Worm (Caenorhabditis elegans) whole organism, midembryonic: ENCODE measurements around the gene F40F4.7.

Source experiments
- T22C8.4 ChIP-seq: fragments of 200-800 bp; sonication (Bioruptor generic); IDR thresholded peaks from 2 replicates; pipeline ENCODE4 v1.3.6; 2022; ENCODE audit warnings: missing genetic modification characterization, missing compliant biosample characterization
- cog-1 ChIP-seq: sonication (generic microtip); optimal IDR thresholded peaks from 2 replicates; lab custom pipeline; 2016; ENCODE audit warnings: missing genetic modification characterization, missing compliant biosample characterization
- flt-1 ChIP-seq: fragments of 200-800 bp; sonication (Bioruptor generic); IDR thresholded peaks from 2 replicates; pipeline ENCODE4 v1.3.6; 2022; ENCODE audit warnings: missing genetic modification characterization, missing compliant biosample characterization
- klf-2 ChIP-seq: fragments of 200-800 bp; sonication (Bioruptor generic); conservative IDR thresholded peaks from 2 replicates; pipeline ENCODE4 v1.3.6; 2022; ENCODE audit warnings: missing genetic modification reagents, missing genetic modification characterization, missing compliant biosample characterization
- med-1 ChIP-seq: sonication (generic microtip); optimal IDR thresholded peaks from 2 replicates; lab custom pipeline; 2017; ENCODE audit warnings: missing genetic modification characterization, mild to moderate bottlenecking, missing compliant biosample characterization, antibody characterized with exemption, missing genetic modification reagents; ENCODE audit not compliant: insufficient read depth
- ref-1 ChIP-seq: fragments of 200-800 bp; sonication (Bioruptor generic); conservative IDR thresholded peaks from 2 replicates; pipeline ENCODE4 v1.3.6; 2022; ENCODE audit warnings: missing genetic modification reagents, missing genetic modification characterization, missing compliant biosample characterization
- tab-1 ChIP-seq: fragments of 200-800 bp; sonication (Bioruptor generic); IDR thresholded peaks from 2 replicates; pipeline ENCODE4 v1.3.6; 2022; ENCODE audit warnings: missing genetic modification characterization, missing compliant biosample characterization
- ztf-23 ChIP-seq: fragments of 200-800 bp; sonication (Bioruptor generic); IDR thresholded peaks from 2 replicates; pipeline ENCODE4 v1.3.6; 2022; ENCODE audit warnings: missing genetic modification reagents, missing genetic modification characterization, missing compliant biosample characterization
- ztf-29 ChIP-seq: fragments of 200-800 bp; sonication (Bioruptor generic); IDR thresholded peaks from 2 replicates; pipeline ENCODE4 v1.3.6; 2022; ENCODE audit warnings: missing genetic modification reagents, missing genetic modification characterization, missing compliant biosample characterization

Gene F40F4.7

DNA sequence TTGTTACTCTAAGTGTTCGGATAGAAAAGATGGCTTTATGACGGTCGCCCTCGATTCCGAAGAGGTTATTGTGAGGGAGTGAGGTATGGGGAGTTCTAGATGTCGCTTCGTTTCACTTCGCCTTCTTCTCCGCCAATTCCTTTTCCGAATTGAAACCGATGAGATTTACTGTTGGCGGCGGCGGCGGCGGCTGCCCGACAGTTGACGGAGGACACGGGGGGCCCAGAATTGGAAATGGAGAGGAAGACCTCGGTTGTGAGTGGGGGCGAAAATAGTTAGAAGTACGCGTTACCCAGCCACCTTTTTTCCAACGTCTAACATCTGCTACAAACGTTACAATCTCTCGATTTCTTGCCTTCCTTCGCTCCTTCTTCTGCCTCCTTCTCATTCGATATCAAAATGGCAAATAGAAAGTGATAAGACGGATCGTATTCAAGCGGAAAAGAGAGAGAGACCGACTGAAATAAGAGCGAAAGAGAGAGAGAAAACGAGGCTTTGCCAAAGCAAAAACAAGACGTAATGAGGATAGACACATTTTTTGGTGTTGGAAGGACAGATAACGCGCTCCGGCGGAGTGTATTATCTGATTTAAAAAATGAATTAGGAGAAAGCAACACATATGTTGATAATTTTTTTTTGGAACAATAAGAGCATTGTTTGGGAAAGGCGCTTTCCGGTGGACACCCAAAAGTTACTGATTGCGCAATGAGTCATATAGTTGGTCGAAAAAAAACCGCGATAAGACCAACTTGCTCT lies 27.5 kb downstream of the F40F4.7 start:
- TF ChIP-seq ztf-23 (GFP tag; lab: Robert Waterston, UW) (0 out of 2 replicates have a peak, but pooled peaks have one; percentile 13), ref-1 (no peak)

DNA sequence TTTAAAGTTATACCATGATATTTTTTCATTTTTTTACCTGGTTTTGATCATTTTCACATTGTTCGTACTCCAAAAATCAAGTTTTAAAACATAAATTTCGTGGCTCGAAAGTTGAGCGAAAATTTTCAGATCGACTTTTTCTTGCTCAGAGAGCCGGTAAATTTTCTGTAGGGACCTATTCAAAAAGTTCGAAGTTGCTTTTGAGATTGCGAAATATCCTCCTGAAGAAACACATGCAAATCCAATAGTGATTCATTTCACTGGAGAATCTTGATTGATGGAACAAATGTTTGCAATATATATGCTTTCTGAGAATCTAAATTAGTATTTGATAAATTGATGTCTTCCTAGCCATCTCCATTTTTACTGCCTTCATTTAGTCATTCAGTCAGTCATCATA lies 29.0 kb downstream of the F40F4.7 start:
- TF ChIP-seq T22C8.4 (GFP tag; lab: Robert Waterston, UW) (no peak), ztf-23 (GFP tag; lab: Robert Waterston, UW) (no peak), tab-1 (no peak), med-1 (GFP tag; lab: Kevin White, UChicago) (no peak), ref-1 (no peak), flt-1 (GFP tag; lab: Robert Waterston, UW) (no peak), cog-1 (no peak), klf-2 (GFP tag; lab: Robert Waterston, UW) (no peak), ztf-29 (GFP tag; lab: Robert Waterston, UW) (no peak)

DNA sequence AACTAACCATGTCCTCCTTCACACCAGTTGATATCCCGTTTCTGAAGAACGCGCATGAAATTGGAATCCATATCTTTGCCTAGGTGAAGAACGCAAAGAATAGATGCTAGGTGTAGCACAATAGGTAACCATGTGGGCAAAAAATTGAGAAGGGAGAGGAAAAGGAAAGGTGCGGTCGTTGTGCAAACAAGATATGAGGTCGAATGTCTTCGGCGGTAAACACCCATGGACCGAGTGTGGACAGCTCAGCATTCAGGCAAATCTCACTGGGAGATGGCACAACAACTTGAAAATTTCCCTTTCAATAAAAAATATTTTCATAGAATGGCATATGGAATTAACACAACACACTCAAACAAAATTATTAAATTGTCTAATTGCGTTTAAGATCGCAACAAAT lies 36.2 kb downstream of the F40F4.7 start, which contains the start of gene F28B4.4:
F28B4.4 (minus strand) TSS at position 101 of the 400 bp plus-strand sequence.
- TF ChIP-seq ztf-23 (GFP tag; lab: Robert Waterston, UW) (no peak), klf-2 (GFP tag; lab: Robert Waterston, UW) (no peak), ztf-29 (GFP tag; lab: Robert Waterston, UW) (no peak), ref-1 (no peak), flt-1 (GFP tag; lab: Robert Waterston, UW) (no peak), tab-1 (no peak), med-1 (GFP tag; lab: Kevin White, UChicago) (no peak), cog-1 (no peak), T22C8.4 (GFP tag; lab: Robert Waterston, UW) (no peak)

DNA sequence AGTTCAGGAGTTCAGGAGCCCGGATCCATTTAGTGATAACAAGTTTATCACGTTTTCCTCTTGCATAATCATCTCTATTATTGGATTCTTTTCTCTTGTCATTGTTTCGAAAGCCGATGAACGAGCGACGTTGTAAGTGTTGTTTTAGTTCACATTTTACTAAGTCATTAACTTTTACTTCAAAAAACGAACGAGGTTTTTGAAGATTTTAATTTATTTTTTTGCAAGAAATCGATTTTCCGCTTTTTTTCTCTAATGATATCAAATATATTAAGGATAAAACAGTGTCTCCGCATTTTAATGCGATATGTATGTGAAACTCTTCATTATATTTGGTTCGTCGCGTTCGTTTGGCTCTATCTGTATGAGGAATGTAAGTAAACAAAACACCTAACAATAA lies 41.0 kb downstream of the F40F4.7 start, which contains the start of gene F28B4.1:
F28B4.1 (plus strand) TSS at position 301 of the 400 bp plus-strand sequence.
- TF ChIP-seq klf-2 (GFP tag; lab: Robert Waterston, UW) (no peak), tab-1 (no peak), cog-1 (no peak), T22C8.4 (GFP tag; lab: Robert Waterston, UW) (no peak), ref-1 (no peak), flt-1 (GFP tag; lab: Robert Waterston, UW) (no peak), ztf-23 (GFP tag; lab: Robert Waterston, UW) (no peak), med-1 (GFP tag; lab: Kevin White, UChicago) (no peak), ztf-29 (GFP tag; lab: Robert Waterston, UW) (no peak)

DNA sequence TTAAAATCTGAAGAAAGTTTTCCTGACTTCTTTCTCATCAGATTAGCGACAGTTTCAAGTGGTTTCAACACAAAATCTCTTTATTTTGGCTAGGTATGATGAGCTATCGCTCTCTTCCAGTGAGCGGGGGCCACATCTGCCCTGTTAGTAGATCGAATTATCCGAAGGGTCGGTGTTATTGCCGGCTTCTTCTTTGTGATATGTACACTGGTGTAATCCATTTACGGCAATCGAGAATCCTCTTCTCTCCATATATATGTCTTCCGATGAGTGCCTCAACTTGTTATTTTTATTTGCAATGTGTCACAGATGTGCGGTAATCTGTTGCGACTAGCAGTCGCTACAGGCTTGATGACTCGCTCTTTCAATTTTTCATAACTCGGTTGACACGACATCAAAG lies 43.4 kb downstream of the F40F4.7 start:
- TF ChIP-seq klf-2 (GFP tag; lab: Robert Waterston, UW) (no peak), med-1 (GFP tag; lab: Kevin White, UChicago) (no peak)

DNA sequence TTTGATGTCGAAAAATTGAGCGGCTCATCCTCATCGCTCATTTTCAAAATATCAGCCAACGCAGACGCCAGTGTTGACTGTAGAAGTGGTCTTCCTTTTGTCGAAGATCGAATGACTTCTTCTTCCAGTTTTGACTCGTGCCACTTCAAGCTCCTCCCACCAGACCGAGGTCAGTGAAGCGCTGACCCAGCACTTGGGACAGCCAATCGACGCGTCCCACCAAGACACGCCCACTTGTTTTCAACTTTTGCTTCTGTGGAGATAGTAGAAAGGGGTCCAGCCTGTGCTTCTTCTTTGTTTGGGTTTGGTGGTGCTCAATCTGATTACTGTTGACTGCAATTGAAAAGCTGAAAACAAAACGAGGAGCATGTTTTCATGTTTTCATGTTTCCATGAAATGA lies 46.5 kb downstream of the F40F4.7 start, which contains the start of gene fax-1:
fax-1 (minus strand) TSS at position 101 of the 400 bp plus-strand sequence.
- TF ChIP-seq T22C8.4 (GFP tag; lab: Robert Waterston, UW) (no peak), med-1 (GFP tag; lab: Kevin White, UChicago) (no peak), cog-1 (no peak), ref-1 (no peak), klf-2 (GFP tag; lab: Robert Waterston, UW) (no peak), ztf-29 (GFP tag; lab: Robert Waterston, UW) (no peak), flt-1 (GFP tag; lab: Robert Waterston, UW) (no peak), ztf-23 (GFP tag; lab: Robert Waterston, UW) (no peak)

DNA sequence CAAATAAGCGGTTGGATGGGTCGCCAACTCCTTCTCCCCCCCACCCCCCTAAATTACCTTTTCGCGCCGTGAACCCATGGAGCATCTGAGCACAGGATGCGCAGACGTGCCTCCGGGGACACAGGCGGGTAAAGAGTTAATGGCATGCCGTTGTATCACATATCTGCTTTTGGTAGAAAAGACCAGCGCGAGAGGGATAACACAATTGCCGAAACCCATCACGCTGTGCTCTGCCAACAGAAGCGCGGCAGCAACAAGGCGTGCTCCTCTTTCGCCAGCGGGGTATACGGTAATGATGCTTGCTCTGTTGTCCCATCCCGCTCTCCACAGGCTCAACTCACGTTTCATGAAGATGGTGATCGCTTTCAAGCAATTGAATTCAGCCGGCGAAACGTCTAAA lies 48.4 kb downstream of the F40F4.7 start:
- no peak for TF ChIP-seq ref-1
- TF ChIP-seq T22C8.4 (GFP tag; lab: Robert Waterston, UW), result no peak
- no peak for TF ChIP-seq klf-2 (GFP tag; lab: Robert Waterston, UW)
- no peak for TF ChIP-seq med-1 (GFP tag; lab: Kevin White, UChicago)
- no peak for TF ChIP-seq tab-1
- TF ChIP-seq flt-1 (GFP tag; lab: Robert Waterston, UW), result no peak
- TF ChIP-seq ztf-23 (GFP tag; lab: Robert Waterston, UW), result no peak
- no peak for TF ChIP-seq ztf-29 (GFP tag; lab: Robert Waterston, UW)
- TF ChIP-seq cog-1, result no peak
